Worm (Caenorhabditis elegans) whole organism, L1 larva: ENCODE data around the gene clec-173.

Source experiments
- C16A3.4 ChIP-seq: fragments of 150-350 bp; optimal IDR thresholded peaks from 2 replicates; lab custom pipeline; 2014; ENCODE audit warnings: missing biosample characterization, missing genetic modification characterization
- C34B4.2 ChIP-seq: sonication (generic microtip); optimal IDR thresholded peaks from 2 replicates; lab custom pipeline; 2017; ENCODE audit warnings: mild to moderate bottlenecking, missing genetic modification characterization, missing compliant biosample characterization
- F16B12.6 ChIP-seq: fragments of 150-350 bp; optimal IDR thresholded peaks from 2 replicates; lab custom pipeline; 2014; ENCODE audit warnings: missing biosample characterization, missing genetic modification characterization
- Y116A8C.19 ChIP-seq: sonication (generic microtip); optimal IDR thresholded peaks from 2 replicates; lab custom pipeline; 2016; ENCODE audit warnings: missing compliant biosample characterization, missing genetic modification characterization, borderline replicate concordance
- aha-1 ChIP-seq: fragments of 150-350 bp; optimal IDR thresholded peaks from 2 replicates; lab custom pipeline; 2014; ENCODE audit warnings: missing biosample characterization, missing genetic modification characterization
- aly-2 ChIP-seq: fragments of 150-350 bp; optimal IDR thresholded peaks from 2 replicates; lab custom pipeline; 2014; ENCODE audit warnings: missing biosample characterization, missing genetic modification characterization
- blmp-1 ChIP-seq: fragments of 150-350 bp; optimal IDR thresholded peaks from 2 replicates; lab custom pipeline; 2014; ENCODE audit warnings: missing biosample characterization, missing genetic modification characterization
- ceh-82 ChIP-seq, 3 experiments: fragments of 150-350 bp in 1 of 3; sonication (generic microtip) in 2 of 3; optimal IDR thresholded peaks; 2 replicates each; lab custom pipeline; 2014 to 2017; ENCODE audit warnings: missing biosample characterization in 3 of 3, missing genetic modification characterization in 3 of 3
- ceh-88 ChIP-seq: fragments of 200-800 bp; sonication (Bioruptor generic); IDR thresholded peaks from 2 replicates; pipeline ENCODE4 v1.3.6; 2022; ENCODE audit warnings: missing genetic modification characterization, missing compliant biosample characterization
- ceh-90 ChIP-seq: sonication (generic microtip); optimal IDR thresholded peaks from 2 replicates; lab custom pipeline; 2016; ENCODE audit warnings: missing genetic modification characterization, missing compliant biosample characterization
- dpl-1 ChIP-seq, 3 experiments: fragments of 150-350 bp in 2 of 3; sonication (generic microtip) in 1 of 3; optimal IDR thresholded peaks; 2 replicates each; lab custom pipeline; 2014 to 2017; ENCODE audit warnings: missing biosample characterization in 3 of 3, missing genetic modification characterization in 3 of 3, missing genetic modification reagents in 3 of 3
- efl-1 ChIP-seq, 4 experiments: fragments of 150-350 bp; optimal IDR thresholded peaks in 3 of 4; peaks in 1 of 4; 1 replicate in 1 of 4; 2 replicates in 3 of 4; lab custom pipeline; 2014; ENCODE audit warnings: missing biosample characterization in 2 of 4, missing genetic modification characterization in 2 of 4, missing genetic modification reagents in 2 of 4
- egl-13 ChIP-seq: sonication (generic microtip); optimal IDR thresholded peaks from 2 replicates; lab custom pipeline; 2016; ENCODE audit warnings: missing genotype, missing genetic modification reagents, missing genetic modification characterization, missing compliant biosample characterization
- egl-27 ChIP-seq, 2 experiments: fragments of 150-350 bp in 1 of 2; sonication (generic microtip); optimal IDR thresholded peaks; 3 replicates each; lab custom pipeline; 2017 to 2018; ENCODE audit warnings: missing biosample characterization in 2 of 2, missing genetic modification characterization in 2 of 2, missing genetic modification reagents in 2 of 2
- elt-2 ChIP-seq: sonication (generic microtip); optimal IDR thresholded peaks from 2 replicates; lab custom pipeline; 2016; ENCODE audit warnings: missing genetic modification characterization, mild to moderate bottlenecking, inconsistent platforms, missing compliant biosample characterization, missing genetic modification reagents
- elt-3 ChIP-seq, 6 experiments: fragments of 150-350 bp in 1 of 6; sonication (generic microtip); optimal IDR thresholded peaks; 2 replicates each; lab custom pipeline; 2017 to 2018; ENCODE audit warnings: missing biosample characterization in 6 of 6, missing genetic modification characterization in 6 of 6, inconsistent platforms in 1 of 6
- ets-5 ChIP-seq: fragments of 200-800 bp; sonication (Bioruptor generic); IDR thresholded peaks from 2 replicates; pipeline ENCODE4 v1.3.6; 2022; ENCODE audit warnings: missing genetic modification characterization, missing compliant biosample characterization
- fkh-4 ChIP-seq: sonication (generic microtip); optimal IDR thresholded peaks from 2 replicates; lab custom pipeline; 2016; ENCODE audit warnings: missing compliant biosample characterization, missing genetic modification characterization, borderline replicate concordance
- fkh-8 ChIP-seq: sonication (generic microtip); optimal IDR thresholded peaks from 2 replicates; lab custom pipeline; 2016; ENCODE audit warnings: mild to moderate bottlenecking, missing genetic modification characterization, missing compliant biosample characterization
- hlh-17 ChIP-seq: fragments of 200-800 bp; sonication (Bioruptor generic); optimal IDR thresholded peaks from 2 replicates; lab custom pipeline; 2018; ENCODE audit warnings: missing genetic modification characterization, mild to moderate bottlenecking, missing compliant biosample characterization, moderate library complexity, borderline replicate concordance
- hpl-2 ChIP-seq: fragments of 150-350 bp; optimal IDR thresholded peaks from 2 replicates; lab custom pipeline; 2014; ENCODE audit warnings: missing biosample characterization, missing genetic modification reagents, missing genetic modification characterization
- irx-1 ChIP-seq: sonication (generic microtip); optimal IDR thresholded peaks from 2 replicates; lab custom pipeline; 2016; ENCODE audit warnings: missing genetic modification characterization, missing compliant biosample characterization
- isw-1 ChIP-seq: fragments of 200-800 bp; sonication (Bioruptor generic); IDR thresholded peaks from 2 replicates; pipeline ENCODE4 v1.3.6; 2022; ENCODE audit warnings: missing genetic modification characterization, missing compliant biosample characterization
- lin-14 ChIP-seq: fragments of 200-800 bp; sonication (Bioruptor generic); optimal IDR thresholded peaks from 2 replicates; lab custom pipeline; 2018; ENCODE audit warnings: mild to moderate bottlenecking, missing genetic modification characterization, moderate library complexity, missing compliant biosample characterization
- lin-35 ChIP-seq, 2 experiments: fragments of 150-350 bp; optimal IDR thresholded peaks; 2 replicates each; lab custom pipeline; 2014; ENCODE audit warnings: missing biosample characterization in 2 of 2, missing genetic modification characterization in 2 of 2, missing genetic modification reagents in 2 of 2
- lir-3 ChIP-seq: sonication (generic microtip); optimal IDR thresholded peaks from 2 replicates; lab custom pipeline; 2016; ENCODE audit warnings: mild to moderate bottlenecking, missing genetic modification characterization, moderate library complexity, missing compliant biosample characterization; ENCODE audit not compliant: poor library complexity
- lsy-2 ChIP-seq, 2 experiments: fragments of 150-350 bp; optimal IDR thresholded peaks; 2 replicates each; lab custom pipeline; 2014; ENCODE audit warnings: missing biosample characterization in 2 of 2, missing genetic modification characterization in 2 of 2
- mab-9 ChIP-seq: fragments of 200-800 bp; sonication (Bioruptor generic); IDR thresholded peaks from 2 replicates; pipeline ENCODE4 v1.3.6; 2022; ENCODE audit warnings: missing genetic modification reagents, missing genetic modification characterization, missing compliant biosample characterization
- mdl-1 ChIP-seq, 2 experiments: fragments of 150-350 bp; optimal IDR thresholded peaks; 2 replicates each; lab custom pipeline; 2014 to 2017; ENCODE audit warnings: missing biosample characterization in 2 of 2, missing genetic modification characterization in 2 of 2, inconsistent platforms in 1 of 2
- mef-2 ChIP-seq: fragments of 150-350 bp; optimal IDR thresholded peaks from 2 replicates; lab custom pipeline; 2014; ENCODE audit warnings: missing biosample characterization, missing genetic modification characterization
- mep-1 ChIP-seq: fragments of 150-350 bp; optimal IDR thresholded peaks from 2 replicates; lab custom pipeline; 2014; ENCODE audit warnings: missing biosample characterization, missing genetic modification characterization
- nhr-20 ChIP-seq: sonication (generic microtip); optimal IDR thresholded peaks from 2 replicates; lab custom pipeline; 2016; ENCODE audit warnings: mild to moderate bottlenecking, missing genetic modification characterization, missing compliant biosample characterization
- nhr-28 ChIP-seq: fragments of 150-350 bp; optimal IDR thresholded peaks from 2 replicates; lab custom pipeline; 2014; ENCODE audit warnings: missing biosample characterization, missing genetic modification characterization
- nhr-47 ChIP-seq: sonication (generic microtip); optimal IDR thresholded peaks from 2 replicates; lab custom pipeline; 2016; ENCODE audit warnings: mild to moderate bottlenecking, missing genetic modification characterization, moderate library complexity, missing compliant biosample characterization
- nhr-76 ChIP-seq: sonication (generic microtip); optimal IDR thresholded peaks from 2 replicates; lab custom pipeline; 2017; ENCODE audit warnings: missing biosample characterization, missing genetic modification characterization
- nhr-77 ChIP-seq: fragments of 150-350 bp; optimal IDR thresholded peaks from 2 replicates; lab custom pipeline; 2014; ENCODE audit warnings: missing biosample characterization, missing genetic modification characterization
- nhr-84 ChIP-seq: sonication (generic microtip); optimal IDR thresholded peaks from 2 replicates; lab custom pipeline; 2017; ENCODE audit warnings: missing biosample characterization, missing genetic modification characterization
- nhr-85 ChIP-seq: sonication (generic microtip); peaks from one replicate; lab custom pipeline; 2016; ENCODE audit warnings: missing genetic modification characterization, inconsistent platforms, missing compliant biosample characterization
- nhr-90 ChIP-seq: sonication (generic microtip); optimal IDR thresholded peaks from 2 replicates; lab custom pipeline; 2016; ENCODE audit warnings: mild to moderate bottlenecking, missing genetic modification characterization, missing compliant biosample characterization; ENCODE audit not compliant: poor library complexity
- pax-3 ChIP-seq: fragments of 200-800 bp; sonication (Bioruptor generic); optimal IDR thresholded peaks from 2 replicates; lab custom pipeline; 2018; ENCODE audit warnings: mild to moderate bottlenecking, missing genetic modification characterization, moderate library complexity, missing compliant biosample characterization
- skn-1 ChIP-seq: fragments of 150-350 bp; optimal IDR thresholded peaks from 2 replicates; lab custom pipeline; 2014; ENCODE audit warnings: missing biosample characterization, missing genetic modification characterization
- sptf-1 ChIP-seq: fragments of 150-350 bp; optimal IDR thresholded peaks from 2 replicates; lab custom pipeline; 2014; ENCODE audit warnings: missing biosample characterization, missing genetic modification characterization
- tbx-2 ChIP-seq: sonication (generic microtip); optimal IDR thresholded peaks from 2 replicates; lab custom pipeline; 2016; ENCODE audit warnings: missing genetic modification characterization, missing compliant biosample characterization
- unc-130 ChIP-seq: fragments of 150-350 bp; optimal IDR thresholded peaks from 2 replicates; lab custom pipeline; 2017; ENCODE audit warnings: missing biosample characterization, missing genetic modification characterization, inconsistent platforms
- unc-30 ChIP-seq: sonication (generic microtip); optimal IDR thresholded peaks from 2 replicates; lab custom pipeline; 2017; ENCODE audit warnings: missing biosample characterization, missing genetic modification characterization
- unc-98 ChIP-seq: fragments of 200-800 bp; sonication (Bioruptor generic); IDR thresholded peaks from 2 replicates; pipeline ENCODE4 v1.3.6; 2022; ENCODE audit warnings: missing genetic modification characterization, missing compliant biosample characterization
- vab-15 ChIP-seq: sonication (generic microtip); optimal IDR thresholded peaks from 2 replicates; lab custom pipeline; 2017; ENCODE audit warnings: missing genotype, mild to moderate bottlenecking, missing genetic modification characterization, missing compliant biosample characterization
- xbp-1 ChIP-seq: sonication (generic microtip); optimal IDR thresholded peaks from 2 replicates; lab custom pipeline; 2016; ENCODE audit warnings: missing genetic modification characterization, missing compliant biosample characterization
- zag-1 ChIP-seq: fragments of 150-350 bp; optimal IDR thresholded peaks from 2 replicates; lab custom pipeline; 2014; ENCODE audit warnings: missing biosample characterization, missing genetic modification characterization
- ztf-11 ChIP-seq, 2 experiments: sonication (generic microtip); optimal IDR thresholded peaks; 2 replicates each; lab custom pipeline; 2016 to 2017; ENCODE audit warnings: missing genetic modification characterization in 2 of 2, missing biosample characterization in 1 of 2, missing compliant biosample characterization in 1 of 2

Gene clec-173

DNA sequence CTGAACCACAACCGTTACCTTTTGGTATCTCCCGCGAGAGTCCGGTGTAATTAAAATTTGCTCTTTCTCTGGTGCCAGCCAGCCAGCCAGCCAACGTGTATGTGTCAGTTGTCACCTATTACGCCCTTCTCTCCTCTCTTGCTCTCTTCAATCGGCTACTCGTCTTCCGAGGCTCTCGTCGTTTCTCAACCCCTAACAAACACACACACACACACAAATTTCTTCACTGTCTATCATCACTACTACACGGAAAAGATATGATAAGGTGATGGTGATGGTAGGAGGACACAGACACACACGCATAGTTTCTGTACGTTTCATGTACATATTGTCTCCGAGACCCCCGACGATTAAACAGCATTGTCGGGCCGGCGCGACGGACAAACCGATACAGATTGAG, 35.8 kb downstream of the clec-173 start (continued):
- peak; percentile 46 for TF ChIP-seq blmp-1 (tag; lab: Kevin White, UChicago)
- TF ChIP-seq sptf-1 (tag; lab: Kevin White, UChicago): no peak
- TF ChIP-seq elt-3 (tag; optimal IDR thresholded peaks at IDR 0.05; lab: Kevin White, UChicago): peak in 1 of 6 experiments; percentile 25
- TF ChIP-seq C34B4.2 (tag; lab: Kevin White, UChicago): no peak
- no peak for TF ChIP-seq nhr-28 (tag; lab: Kevin White, UChicago)
- no peak for TF ChIP-seq ztf-11 (tag; optimal IDR thresholded peaks at IDR 0.05; lab: Kevin White, UChicago)
- no peak for TF ChIP-seq unc-130
- TF ChIP-seq irx-1 (tag; lab: Kevin White, UChicago): no peak
- no peak for TF ChIP-seq fkh-4 (tag; lab: Kevin White, UChicago)
- TF ChIP-seq vab-15: no peak
- no peak for TF ChIP-seq fkh-8 (tag; lab: Kevin White, UChicago)
- TF ChIP-seq F16B12.6 (tag; lab: Kevin White, UChicago): no peak
- no peak for TF ChIP-seq pax-3
- no peak for TF ChIP-seq mab-9 (GFP tag; lab: Robert Waterston, UW)
- TF ChIP-seq isw-1 (GFP tag; lab: Robert Waterston, UW): no peak
- TF ChIP-seq hlh-17 (GFP tag; lab: Kevin White, UChicago): no peak
- TF ChIP-seq ceh-82 (tag; optimal IDR thresholded peaks at IDR 0.05; lab: Kevin White, UChicago): no peak
- no peak for TF ChIP-seq ets-5 (GFP tag; lab: Robert Waterston, UW)
- TF ChIP-seq Y116A8C.19 (tag; lab: Kevin White, UChicago): no peak
- no peak for TF ChIP-seq mdl-1 (tag; optimal IDR thresholded peaks at IDR 0.05; lab: Kevin White, UChicago)
- TF ChIP-seq aly-2: no peak
- no peak for TF ChIP-seq unc-30 (tag; lab: Kevin White, UChicago)
- TF ChIP-seq mep-1 (tag; lab: Kevin White, UChicago): peak; percentile 34
- TF ChIP-seq dpl-1 (GFP tag; optimal IDR thresholded peaks at IDR 0.05; lab: Kevin White, UChicago): no peak
- TF ChIP-seq nhr-77: no peak
- TF ChIP-seq tbx-2 (tag; lab: Kevin White, UChicago): no peak
- TF ChIP-seq mef-2: no peak
- no peak for TF ChIP-seq aha-1 (tag; lab: Kevin White, UChicago)
- no peak for TF ChIP-seq zag-1
- TF ChIP-seq skn-1 (tag; lab: Kevin White, UChicago): no peak
- no peak for TF ChIP-seq ceh-88 (GFP tag; lab: Robert Waterston, UW)

DNA sequence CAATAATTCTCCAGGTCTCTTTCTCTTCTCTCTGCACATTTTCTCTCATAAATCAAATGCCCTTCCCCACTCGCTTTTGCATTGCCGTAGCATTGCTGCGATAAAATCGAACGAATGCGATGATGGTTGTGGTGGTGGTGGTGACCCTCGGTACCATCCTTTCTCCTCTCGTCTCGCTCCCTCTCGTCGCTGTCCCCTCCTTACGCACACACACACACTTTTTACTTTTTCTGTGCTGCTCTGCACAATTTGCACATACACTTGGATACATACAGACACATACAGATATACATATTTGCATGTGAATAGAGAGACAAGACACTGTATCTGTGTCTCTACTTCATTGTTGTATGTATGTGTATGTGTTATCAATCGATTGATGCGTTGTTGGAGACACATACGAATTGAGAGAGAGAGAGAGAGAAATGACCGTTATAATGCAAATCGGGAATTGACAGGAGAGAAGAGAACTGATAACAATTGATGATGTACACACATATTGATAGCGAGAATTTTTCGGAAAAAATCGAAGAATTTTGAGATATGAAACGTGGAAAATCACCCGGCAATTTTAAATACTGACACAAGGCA, 39.8 kb downstream of the clec-173 start:
- TF ChIP-seq aha-1 (tag; lab: Kevin White, UChicago): no peak
- peak; percentile 25 to 56 for TF ChIP-seq lsy-2 (tag; optimal IDR thresholded peaks at IDR 0.05; lab: Kevin White, UChicago)
- TF ChIP-seq nhr-20: peak; percentile 59
- TF ChIP-seq egl-13 (tag; lab: Kevin White, UChicago): no peak
- peak in 1 of 2 experiments; percentile 18 for TF ChIP-seq mdl-1 (tag; optimal IDR thresholded peaks at IDR 0.05; lab: Kevin White, UChicago)
- no peak for TF ChIP-seq unc-98
- TF ChIP-seq dpl-1 (GFP tag; optimal IDR thresholded peaks at IDR 0.05; lab: Kevin White, UChicago): peak in 1 of 3 experiments; percentile 9
- TF ChIP-seq blmp-1 (tag; lab: Kevin White, UChicago): peak; percentile 82
- TF ChIP-seq nhr-84 (tag; lab: Kevin White, UChicago): no peak
- peak in 1 of 2 experiments; percentile 19 for TF ChIP-seq efl-1 (optimal IDR thresholded peaks at IDR 0.05; lab: Kevin White, UChicago)
- peak in 1 of 2 experiments; percentile 91 for TF ChIP-seq efl-1 (GFP tag; optimal IDR thresholded peaks at IDR 0.05 in 1 of 2; lab: Kevin White, UChicago)
- no peak for TF ChIP-seq irx-1 (tag; lab: Kevin White, UChicago)
- peak; percentile 17 for TF ChIP-seq tbx-2 (tag; lab: Kevin White, UChicago)
- TF ChIP-seq nhr-47: peak; percentile 25
- TF ChIP-seq elt-3 (tag; optimal IDR thresholded peaks at IDR 0.05; lab: Kevin White, UChicago): peak in 3 of 6 experiments; percentile 38 to 79 (median 43)
- no peak for TF ChIP-seq lir-3 (tag; lab: Kevin White, UChicago)
- TF ChIP-seq egl-27 (tag; optimal IDR thresholded peaks at IDR 0.05; lab: Kevin White, UChicago): no peak
- TF ChIP-seq nhr-90 (tag; lab: Kevin White, UChicago): peak; percentile 24
- peak; percentile 92 for TF ChIP-seq elt-2
- TF ChIP-seq mep-1 (tag; lab: Kevin White, UChicago): peak; percentile 62
- TF ChIP-seq ceh-90 (tag; lab: Kevin White, UChicago): no peak
- peak; percentile 9 for TF ChIP-seq xbp-1 (tag; lab: Kevin White, UChicago)
- TF ChIP-seq unc-130: no peak
- peak; percentile 69 for TF ChIP-seq nhr-85
- peak; percentile 16 for TF ChIP-seq C16A3.4 (tag; lab: Kevin White, UChicago)
- TF ChIP-seq lin-35 (GFP tag; optimal IDR thresholded peaks at IDR 0.05; lab: Kevin White, UChicago): peak; percentile 7 to 74
- no peak for TF ChIP-seq nhr-76 (tag; lab: Kevin White, UChicago)
- TF ChIP-seq lin-14 (GFP tag; lab: Kevin White, UChicago): peak; percentile 22
- peak; percentile 31 for TF ChIP-seq hpl-2
